Fruit fly (Drosophila melanogaster) whole organism, adult: ENCODE measurements around the gene CG9411.

Experiments
- CG11617 ChIP-seq: fragments of 200-800 bp; sonication (Bioruptor generic); optimal IDR thresholded peaks from 2 replicates; lab custom pipeline; 2017; ENCODE audit warnings: mild to moderate bottlenecking, missing biosample characterization, missing genetic modification reagents, missing genetic modification characterization
- CG33017 ChIP-seq: fragments of 200-800 bp; sonication (Bioruptor generic); optimal IDR thresholded peaks from 2 replicates; lab custom pipeline; 2018; ENCODE audit warnings: missing biosample characterization, mild to moderate bottlenecking, missing genetic modification characterization, moderate library complexity
- CG7101 ChIP-seq: fragments of 200-800 bp; sonication (Bioruptor generic); optimal IDR thresholded peaks from 2 replicates; lab custom pipeline; 2018; ENCODE audit warnings: missing biosample characterization, mild to moderate bottlenecking, missing genetic modification characterization, moderate library complexity
- Clk ChIP-seq: fragments of 200-800 bp; sonication (Bioruptor generic); optimal IDR thresholded peaks from 2 replicates; lab custom pipeline; 2017; ENCODE audit warnings: missing biosample characterization, missing genetic modification characterization
- Hr96 ChIP-seq: fragments of 200-800 bp; sonication (Bioruptor generic); optimal IDR thresholded peaks from 2 replicates; lab custom pipeline; 2016; ENCODE audit warnings: missing biosample characterization, missing genetic modification characterization
- cnc ChIP-seq, 2 experiments: fragments of >200 bp; optimal IDR thresholded peaks; 2 replicates each; lab custom pipeline; 2017
- tj ChIP-seq: fragments of 200-800 bp; sonication (Bioruptor generic); optimal IDR thresholded peaks from 3 replicates; lab custom pipeline; 2017; ENCODE audit warnings: missing biosample characterization, mild to moderate bottlenecking, missing genetic modification characterization, moderate library complexity

dm6 chrX:14493779-14494401 is 14.0 kb upstream of the CG9411 start:
- TF ChIP-seq CG7101 (tag; lab: Kevin White, UChicago) (no peak), CG11617 (no peak), tj (GFP tag; lab: Kevin White, UChicago) (no peak), Hr96 (GFP tag; lab: Kevin White, UChicago) (no peak), Clk (GFP tag; lab: Kevin White, UChicago) (no peak), cnc (optimal IDR thresholded peaks at IDR 0.05; lab: Kevin White, UChicago) (no peak), CG33017 (tag; lab: Kevin White, UChicago) (no peak)
